Fruit fly (Drosophila melanogaster): ENCODE data around the gene GluClalpha.

dm6 chr3R:19773125-19773524, 42.6 kb downstream of the GluClalpha start, which contains the start of gene Acsx1L:
- TF ChIP-seq CG1620 (GFP tag; optimal IDR thresholded peaks at IDR 0.05), result no peak
- TF ChIP-seq cnc (optimal IDR thresholded peaks at IDR 0.05), result no peak
- no peak for TF ChIP-seq CG12768 (GFP tag; optimal IDR thresholded peaks at IDR 0.05)
- no peak for TF ChIP-seq tj (GFP tag; optimal IDR thresholded peaks at IDR 0.05)
- no peak for TF ChIP-seq CG11617 (GFP tag; optimal IDR thresholded peaks at IDR 0.05)
- no peak for TF ChIP-seq ovo (GFP tag; optimal IDR thresholded peaks at IDR 0.05)
- no peak for TF ChIP-seq pad (GFP tag; optimal IDR thresholded peaks at IDR 0.05)
- TF ChIP-seq Clk (GFP tag; optimal IDR thresholded peaks at IDR 0.05), result no peak
- TF ChIP-seq CG33017 (tag; optimal IDR thresholded peaks at IDR 0.05), result no peak
- no peak for TF ChIP-seq Crg-1 (GFP tag; optimal IDR thresholded peaks at IDR 0.05)
- TF ChIP-seq CG7045 (GFP tag; optimal IDR thresholded peaks at IDR 0.05), result no peak
- TF ChIP-seq CG14711 (tag; optimal IDR thresholded peaks at IDR 0.05), result no peak
- no peak for TF ChIP-seq bab1 (GFP tag; optimal IDR thresholded peaks at IDR 0.05)
- no peak for TF ChIP-seq CG5204 (GFP tag; optimal IDR thresholded peaks at IDR 0.05)

All from whole organism, adult.